Worm (Caenorhabditis elegans): ENCODE measurements around the gene ZK180.8.

ZK180.8 gene

DNA sequence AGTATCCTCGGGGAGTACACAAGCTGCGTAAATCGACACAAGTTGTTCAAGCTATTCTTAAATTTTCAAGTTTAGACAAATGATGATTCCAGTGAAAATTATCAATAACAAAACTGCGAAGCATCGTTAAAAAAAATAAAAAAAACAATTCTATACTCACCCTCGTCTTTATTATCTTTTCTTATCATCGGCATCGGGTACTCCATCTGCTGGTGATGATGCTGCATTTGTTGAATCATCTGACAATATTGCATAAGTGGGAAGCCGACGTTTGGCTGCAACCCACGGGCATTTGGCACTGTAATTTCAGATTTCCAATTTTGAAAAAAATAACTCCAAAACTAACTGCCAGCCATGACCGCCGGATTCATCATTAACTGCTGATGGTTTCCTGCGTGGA, 30.2 kb downstream of the ZK180.8 start:
- TF ChIP-seq elt-2 (tag; optimal IDR thresholded peaks at IDR 0.05), result peak; percentile 26
- no peak for TF ChIP-seq nhr-11 (tag; optimal IDR thresholded peaks at IDR 0.05)
- TF ChIP-seq hlh-17 (GFP tag; optimal IDR thresholded peaks at IDR 0.05; ENCODE audit: borderline replicate concordance), result no peak
- no peak for TF ChIP-seq nhr-90 (tag; optimal IDR thresholded peaks at IDR 0.05; ENCODE audit: poor library complexity)

ce11 chrIV:4480027-4480426, 31.5 kb downstream of the ZK180.8 start, which contains the start of gene M01H9.10:
Gene M01H9.10, minus strand, starts transcription at chrIV:4480127.
- TF ChIP-seq C16A3.4 (tag; optimal IDR thresholded peaks at IDR 0.05), result no peak
- TF ChIP-seq nhr-237 (tag; optimal IDR thresholded peaks at IDR 0.05), result no peak
- TF ChIP-seq efl-3 (GFP tag; optimal IDR thresholded peaks at IDR 0.05), result no peak
- no peak for TF ChIP-seq lsy-2 (tag; optimal IDR thresholded peaks at IDR 0.05)
- no peak for TF ChIP-seq pag-3 (tag; optimal IDR thresholded peaks at IDR 0.05; ENCODE audit: borderline replicate concordance, insufficient read depth)
- no peak for TF ChIP-seq sup-37 (GFP tag; optimal IDR thresholded peaks at IDR 0.05)
- no peak for TF ChIP-seq zag-1 (tag; optimal IDR thresholded peaks at IDR 0.05)
- TF ChIP-seq dpl-1 (GFP tag; optimal IDR thresholded peaks at IDR 0.05), result no peak
- no peak for TF ChIP-seq nhr-84 (tag; optimal IDR thresholded peaks at IDR 0.05)
- no peak for TF ChIP-seq unc-62 (GFP tag; optimal IDR thresholded peaks at IDR 0.05)
- no peak for TF ChIP-seq ztf-4 (tag; optimal IDR thresholded peaks at IDR 0.05)
- TF ChIP-seq grh-1 (GFP tag; IDR thresholded peaks at IDR 0.05), result no peak
- TF ChIP-seq ceh-82 (tag; optimal IDR thresholded peaks at IDR 0.05), result no peak

- TF ChIP-seq ceh-82 (tag; optimal IDR thresholded peaks at IDR 0.05) (no peak), egl-13 (tag; optimal IDR thresholded peaks at IDR 0.05) (no peak), zag-1 (tag; optimal IDR thresholded peaks at IDR 0.05) (no peak), isw-1 (GFP tag; IDR thresholded peaks at IDR 0.05) (no peak), dsc-1 (tag; optimal IDR thresholded peaks at IDR 0.05) (no peak), F16B12.6 (tag; optimal IDR thresholded peaks at IDR 0.05) (no peak), elt-2 (tag; optimal IDR thresholded peaks at IDR 0.05) (no peak), egl-27 (tag; optimal IDR thresholded peaks at IDR 0.05) (no peak), nhr-28 (tag; optimal IDR thresholded peaks at IDR 0.05) (no peak), mab-9 (GFP tag; IDR thresholded peaks at IDR 0.05) (no peak), nhr-20 (tag; optimal IDR thresholded peaks at IDR 0.05) (peak; percentile 46), efl-1 (optimal IDR thresholded peaks at IDR 0.05) (no peak), efl-1 (GFP tag; optimal IDR thresholded peaks at IDR 0.05 in 1 of 2) (peak in 1 of 2 experiments; percentile 25), unc-98 (GFP tag; IDR thresholded peaks at IDR 0.05) (no peak), ceh-63 (GFP tag; optimal IDR thresholded peaks at IDR 0.05) (no peak), Y116A8C.19 (tag; optimal IDR thresholded peaks at IDR 0.05; ENCODE audit: borderline replicate concordance) (no peak), alr-1 (tag; optimal IDR thresholded peaks at IDR 0.05; ENCODE audit: borderline replicate concordance) (no peak), lin-14 (GFP tag; optimal IDR thresholded peaks at IDR 0.05) (peak; percentile 20), lin-35 (GFP tag; optimal IDR thresholded peaks at IDR 0.05) (no peak), snpc-4 (tag; optimal IDR thresholded peaks at IDR 0.05) (no peak), pag-3 (tag; optimal IDR thresholded peaks at IDR 0.05; ENCODE audit: borderline replicate concordance, insufficient read depth) (no peak), efl-3 (GFP tag; optimal IDR thresholded peaks at IDR 0.05) (no peak), nhr-47 (tag; optimal IDR thresholded peaks at IDR 0.05) (no peak), jun-1 (tag; optimal IDR thresholded peaks at IDR 0.05) (no peak), nhr-11 (tag; optimal IDR thresholded peaks at IDR 0.05) (no peak), unc-86 (tag; optimal IDR thresholded peaks at IDR 0.05) (no peak), unc-130 (tag; optimal IDR thresholded peaks at IDR 0.05) (no peak), nhr-90 (tag; optimal IDR thresholded peaks at IDR 0.05; ENCODE audit: poor library complexity) (no peak), mdl-1 (tag; optimal IDR thresholded peaks at IDR 0.05) (no peak), lsy-2 (tag; optimal IDR thresholded peaks at IDR 0.05) (no peak), unc-62 (GFP tag; optimal IDR thresholded peaks at IDR 0.05) (no peak), lin-15B (tag; optimal IDR thresholded peaks at IDR 0.05) (no peak), vab-15 (tag; optimal IDR thresholded peaks at IDR 0.05) (no peak), C34B4.2 (tag; optimal IDR thresholded peaks at IDR 0.05) (no peak), pqm-1 (tag; optimal IDR thresholded peaks at IDR 0.05) (no peak), C04F5.9 (tag; optimal IDR thresholded peaks at IDR 0.05) (no peak), nhr-85 (tag) (peak; percentile 45), elt-3 (tag; optimal IDR thresholded peaks at IDR 0.05) (no peak), aly-2 (tag; optimal IDR thresholded peaks at IDR 0.05) (no peak), ztf-11 (tag; optimal IDR thresholded peaks at IDR 0.05) (no peak)
Measured at ce11 chrIV:4478612-4479011, 32.9 kb downstream of the ZK180.8 start.
